Worm (Caenorhabditis elegans) whole organism, young adult: ENCODE measurements around the gene let-765.
A peak's percentile ranks its signal among the peaks of the same experiment; 100 is the strongest.

Source experiments
- B0019.2 ChIP-seq: fragments of 200-800 bp; sonication (Bioruptor generic); conservative IDR thresholded peaks from 2 replicates; pipeline ENCODE4 v1.3.6; 2022; ENCODE audit warnings: missing genetic modification reagents, missing genetic modification characterization, missing compliant biosample characterization
- B0035.1 ChIP-seq: sonication (generic microtip); optimal IDR thresholded peaks from 2 replicates; lab custom pipeline; 2016; ENCODE audit warnings: missing genetic modification characterization, mild to moderate bottlenecking, missing compliant biosample characterization, missing genotype, missing genetic modification reagents
- C06A6.2 ChIP-seq: fragments of 200-800 bp; sonication (Bioruptor generic); conservative IDR thresholded peaks from 2 replicates; pipeline ENCODE4 v1.3.6; 2022; ENCODE audit warnings: missing genetic modification characterization, missing compliant biosample characterization
- C17E4.6 ChIP-seq: fragments of 200-800 bp; sonication (Bioruptor generic); IDR thresholded peaks from 2 replicates; pipeline ENCODE4 v1.3.6; 2022; ENCODE audit warnings: missing genetic modification reagents, missing genetic modification characterization, missing compliant biosample characterization
- F10E7.11 ChIP-seq: sonication (generic microtip); optimal IDR thresholded peaks from 2 replicates; lab custom pipeline; 2017; ENCODE audit warnings: mild to moderate bottlenecking, missing genetic modification characterization, moderate library complexity, missing compliant biosample characterization
- F22D6.2 ChIP-seq: sonication (generic microtip); optimal IDR thresholded peaks from 2 replicates; lab custom pipeline; 2016; ENCODE audit warnings: mild to moderate bottlenecking, missing genetic modification characterization, missing compliant biosample characterization
- F33H1.4 ChIP-seq: fragments of 200-800 bp; sonication (Bioruptor generic); IDR thresholded peaks from 2 replicates; pipeline ENCODE4 v1.3.6; 2022; ENCODE audit warnings: missing genetic modification reagents, missing genetic modification characterization, missing compliant biosample characterization
- F55B11.4 ChIP-seq: sonication (generic microtip); optimal IDR thresholded peaks from 2 replicates; lab custom pipeline; 2016; ENCODE audit warnings: missing compliant biosample characterization, missing genetic modification characterization, borderline replicate concordance; ENCODE audit not compliant: insufficient read depth
- F57A8.1 ChIP-seq: fragments of 200-800 bp; sonication (Bioruptor generic); optimal IDR thresholded peaks from 2 replicates; lab custom pipeline; 2018; ENCODE audit warnings: mild to moderate bottlenecking, missing genetic modification characterization, moderate library complexity, missing compliant biosample characterization
- K12H6.12 ChIP-seq: fragments of 200-800 bp; sonication (Bioruptor generic); optimal IDR thresholded peaks from 2 replicates; lab custom pipeline; 2018; ENCODE audit warnings: mild to moderate bottlenecking, missing genetic modification characterization, missing compliant biosample characterization
- Y67H2A.10 ChIP-seq: fragments of 200-800 bp; sonication (Bioruptor generic); conservative IDR thresholded peaks from 2 replicates; pipeline ENCODE4 v1.3.6; 2022; ENCODE audit warnings: missing genetic modification reagents, missing genetic modification characterization, missing compliant biosample characterization
- ZK185.1 ChIP-seq: sonication (generic microtip); optimal IDR thresholded peaks from 2 replicates; lab custom pipeline; 2016; ENCODE audit warnings: mild to moderate bottlenecking, missing genetic modification characterization, missing compliant biosample characterization; ENCODE audit not compliant: poor library complexity, severe bottlenecking
- akir-1 ChIP-seq: fragments of 200-800 bp; sonication (Bioruptor generic); optimal IDR thresholded peaks from 2 replicates; lab custom pipeline; 2018; ENCODE audit warnings: mild to moderate bottlenecking, missing genetic modification characterization, moderate library complexity, missing compliant biosample characterization
- ama-1 ChIP-seq, 3 experiments: fragments of 150-350 bp in 1 of 3; sonication (generic microtip) in 2 of 3; optimal IDR thresholded peaks; 2 replicates each; lab custom pipeline; 2014 to 2018; ENCODE audit warnings: missing biosample characterization in 2 of 3, missing genetic modification characterization in 2 of 3, missing genetic modification reagents in 2 of 3
- aptf-3 ChIP-seq: fragments of 200-800 bp; sonication (Bioruptor generic); IDR thresholded peaks from 2 replicates; pipeline ENCODE4 v1.3.6; 2022; ENCODE audit warnings: missing genetic modification characterization, missing compliant biosample characterization
- athp-1 ChIP-seq: sonication (generic microtip); optimal IDR thresholded peaks from 2 replicates; lab custom pipeline; 2017; ENCODE audit warnings: mild to moderate bottlenecking, missing genetic modification characterization, missing compliant biosample characterization
- attf-3 ChIP-seq: fragments of 200-800 bp; sonication (Bioruptor generic); conservative IDR thresholded peaks from 2 replicates; pipeline ENCODE4 v1.3.6; 2022; ENCODE audit warnings: missing genetic modification reagents, missing genetic modification characterization, missing compliant biosample characterization
- attf-5 ChIP-seq: fragments of 200-800 bp; sonication (Bioruptor generic); optimal IDR thresholded peaks from 2 replicates; lab custom pipeline; 2018; ENCODE audit warnings: mild to moderate bottlenecking, missing genetic modification characterization, missing compliant biosample characterization
- bed-1 ChIP-seq: fragments of 200-800 bp; sonication (Bioruptor generic); IDR thresholded peaks from 2 replicates; pipeline ENCODE4 v1.3.6; 2022; ENCODE audit warnings: missing genetic modification reagents, missing genetic modification characterization, missing compliant biosample characterization
- cebp-1 ChIP-seq, 2 experiments: fragments of 200-800 bp in 1 of 2; sonication (Bioruptor generic) in 1 of 2; sonication (generic microtip) in 1 of 2; IDR thresholded peaks in 1 of 2; optimal IDR thresholded peaks in 1 of 2; 2 replicates each; pipeline versions ENCODE4 v1.3.6 to Lab custom; 2017 to 2022; ENCODE audit warnings: missing compliant biosample characterization in 2 of 2, missing genetic modification characterization in 2 of 2, mild to moderate bottlenecking in 1 of 2, missing genetic modification reagents in 1 of 2, moderate library complexity in 1 of 2
- cebp-2 ChIP-seq: fragments of 200-800 bp; sonication (Bioruptor generic); IDR thresholded peaks from 2 replicates; pipeline ENCODE4 v1.3.6; 2022; ENCODE audit warnings: missing genetic modification characterization, missing compliant biosample characterization
- ceh-100 ChIP-seq: fragments of 200-800 bp; sonication (Bioruptor generic); IDR thresholded peaks from 2 replicates; pipeline ENCODE4 v1.3.6; 2022; ENCODE audit warnings: missing genetic modification reagents, missing genetic modification characterization, missing compliant biosample characterization
- ceh-79 ChIP-seq: sonication (generic microtip); optimal IDR thresholded peaks from 2 replicates; lab custom pipeline; 2017; ENCODE audit warnings: mild to moderate bottlenecking, missing genetic modification characterization, missing compliant biosample characterization
- ceh-91 ChIP-seq: fragments of 200-800 bp; sonication (Bioruptor generic); IDR thresholded peaks from 2 replicates; pipeline ENCODE4 v1.3.6; 2022; ENCODE audit warnings: missing genetic modification reagents, missing genetic modification characterization, missing compliant biosample characterization
- dpl-1 ChIP-seq: fragments of 150-350 bp; optimal IDR thresholded peaks from 2 replicates; lab custom pipeline; 2014; ENCODE audit warnings: missing biosample characterization, missing genetic modification reagents, missing genetic modification characterization
- egl-18 ChIP-seq: fragments of 200-800 bp; sonication (Bioruptor generic); IDR thresholded peaks from 2 replicates; pipeline ENCODE4 v1.3.6; 2022; ENCODE audit warnings: missing genetic modification reagents, missing genetic modification characterization, missing compliant biosample characterization
- fkh-3 ChIP-seq: sonication (generic microtip); optimal IDR thresholded peaks from 2 replicates; lab custom pipeline; 2016; ENCODE audit warnings: mild to moderate bottlenecking, missing genetic modification characterization, missing compliant biosample characterization
- gei-17 ChIP-seq: fragments of 200-800 bp; sonication (Bioruptor generic); optimal IDR thresholded peaks from 2 replicates; lab custom pipeline; 2018; ENCODE audit warnings: mild to moderate bottlenecking, missing genetic modification characterization, missing compliant biosample characterization
- hsf-1 ChIP-seq: fragments of 200-800 bp; sonication (Bioruptor generic); IDR thresholded peaks from 2 replicates; pipeline ENCODE4 v1.3.6; 2022; ENCODE audit warnings: missing genetic modification reagents, missing genetic modification characterization, missing compliant biosample characterization
- let-607 ChIP-seq, 2 experiments: fragments of 200-800 bp in 1 of 2; sonication (Bioruptor generic) in 1 of 2; sonication (generic microtip) in 1 of 2; optimal IDR thresholded peaks; 2 replicates each; lab custom pipeline; 2016 to 2018; ENCODE audit warnings: mild to moderate bottlenecking in 2 of 2, missing compliant biosample characterization in 2 of 2, missing genetic modification characterization in 2 of 2, moderate library complexity in 2 of 2, missing genotype in 1 of 2
- lin-26 ChIP-seq: fragments of 200-800 bp; sonication (Bioruptor generic); IDR thresholded peaks from 2 replicates; pipeline ENCODE4 v1.3.6; 2022; ENCODE audit warnings: missing genetic modification reagents, missing genetic modification characterization, missing compliant biosample characterization
- lin-54 ChIP-seq: fragments of 200-800 bp; sonication (Bioruptor generic); optimal IDR thresholded peaks from 2 replicates; lab custom pipeline; 2018; ENCODE audit warnings: mild to moderate bottlenecking, missing genetic modification characterization, missing compliant biosample characterization
- lir-1 ChIP-seq: fragments of 200-800 bp; sonication (Bioruptor generic); conservative IDR thresholded peaks from 2 replicates; pipeline ENCODE4 v1.3.6; 2022; ENCODE audit warnings: missing genetic modification reagents, missing genetic modification characterization, missing compliant biosample characterization
- mcd-1 ChIP-seq: fragments of 200-800 bp; sonication (Bioruptor generic); IDR thresholded peaks from 2 replicates; pipeline ENCODE4 v1.3.6; 2022; ENCODE audit warnings: missing genetic modification reagents, missing genetic modification characterization, missing compliant biosample characterization
- mxl-1 ChIP-seq: sonication (generic microtip); optimal IDR thresholded peaks from 2 replicates; lab custom pipeline; 2016; ENCODE audit warnings: missing genetic modification characterization, missing compliant biosample characterization
- nfya-2 ChIP-seq: fragments of 200-800 bp; sonication (Bioruptor generic); IDR thresholded peaks from 2 replicates; pipeline ENCODE4 v1.3.6; 2022; ENCODE audit warnings: missing genetic modification reagents, missing genetic modification characterization, missing compliant biosample characterization
- nhr-90 ChIP-seq: sonication (generic microtip); optimal IDR thresholded peaks from 2 replicates; lab custom pipeline; 2016; ENCODE audit warnings: missing genotype, mild to moderate bottlenecking, missing genetic modification characterization, missing compliant biosample characterization
- pbrm-1 ChIP-seq: fragments of 200-800 bp; sonication (Bioruptor generic); IDR thresholded peaks from 2 replicates; pipeline ENCODE4 v1.3.6; 2022; ENCODE audit warnings: missing genetic modification reagents, missing genetic modification characterization, missing compliant biosample characterization
- rcor-1 ChIP-seq: fragments of 200-800 bp; sonication (Bioruptor generic); IDR thresholded peaks from 2 replicates; pipeline ENCODE4 v1.3.6; 2022; ENCODE audit warnings: missing genetic modification reagents, missing genetic modification characterization, missing compliant biosample characterization
- repo-1 ChIP-seq: sonication (generic microtip); optimal IDR thresholded peaks from 2 replicates; lab custom pipeline; 2017; ENCODE audit warnings: mild to moderate bottlenecking, missing genetic modification characterization, missing compliant biosample characterization
- snpc-1.3 ChIP-seq: sonication (generic microtip); optimal IDR thresholded peaks from 2 replicates; lab custom pipeline; 2017; ENCODE audit warnings: missing genetic modification characterization, mild to moderate bottlenecking, missing compliant biosample characterization, antibody characterized with exemption, moderate library complexity, missing genotype, missing genetic modification reagents; ENCODE audit not compliant: insufficient read depth
- somi-1 ChIP-seq: fragments of 200-800 bp; sonication (Bioruptor generic); optimal IDR thresholded peaks from 2 replicates; lab custom pipeline; 2018; ENCODE audit warnings: mild to moderate bottlenecking, missing genetic modification characterization, missing compliant biosample characterization
- tbx-9 ChIP-seq: sonication (generic microtip); optimal IDR thresholded peaks from 2 replicates; lab custom pipeline; 2016; ENCODE audit warnings: borderline replicate concordance, missing genetic modification characterization, inconsistent platforms, missing compliant biosample characterization
- xnd-1 ChIP-seq: sonication (generic microtip); optimal IDR thresholded peaks from 2 replicates; lab custom pipeline; 2016; ENCODE audit warnings: missing genotype, missing genetic modification reagents, missing genetic modification characterization, missing compliant biosample characterization
- zim-3 ChIP-seq: sonication (generic microtip); optimal IDR thresholded peaks from 2 replicates; lab custom pipeline; 2017; ENCODE audit warnings: mild to moderate bottlenecking, missing genetic modification characterization, moderate library complexity, missing compliant biosample characterization
- ztf-18 ChIP-seq: sonication (generic microtip); optimal IDR thresholded peaks from 2 replicates; lab custom pipeline; 2016; ENCODE audit warnings: missing genotype, mild to moderate bottlenecking, missing genetic modification characterization, missing compliant biosample characterization
- ztf-25 ChIP-seq: fragments of 200-800 bp; sonication (Bioruptor generic); IDR thresholded peaks from 2 replicates; pipeline ENCODE4 v1.3.6; 2022; ENCODE audit warnings: missing genetic modification reagents, missing genetic modification characterization, missing compliant biosample characterization
- ztf-3 ChIP-seq: fragments of 200-800 bp; sonication (Bioruptor generic); optimal IDR thresholded peaks from 2 replicates; lab custom pipeline; 2018; ENCODE audit warnings: mild to moderate bottlenecking, missing genetic modification characterization, missing compliant biosample characterization

let-765 gene

DNA sequence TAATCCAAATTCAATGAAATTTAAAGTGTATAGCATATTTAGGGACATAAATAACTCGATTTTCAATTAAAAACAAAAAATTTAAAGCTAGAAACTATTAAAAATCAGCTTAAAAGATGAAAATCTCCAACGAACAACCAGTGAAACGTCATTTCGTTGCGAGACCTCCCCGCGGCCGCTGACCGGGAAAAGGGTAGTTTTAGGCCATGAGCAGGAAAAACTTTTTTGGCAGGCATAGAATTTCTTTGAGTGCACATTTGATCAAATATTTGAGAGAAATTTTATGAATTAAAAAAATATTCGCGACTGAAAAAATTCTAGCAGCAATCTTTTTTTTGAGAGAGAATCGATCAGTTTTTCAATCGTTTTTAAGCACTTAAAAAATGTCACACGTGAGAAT lies 24.3 kb upstream of the let-765 start (continued):
- TF ChIP-seq ZK185.1 (tag; lab: Kevin White, UChicago) (no peak), ztf-3 (no peak), tbx-9 (no peak), mcd-1 (GFP tag; lab: Robert Waterston, UW) (peak; percentile 59), akir-1 (GFP tag; lab: Kevin White, UChicago) (no peak), repo-1 (no peak), rcor-1 (GFP tag; lab: Robert Waterston, UW) (no peak), K12H6.12 (tag; lab: Kevin White, UChicago) (no peak), lir-1 (GFP tag; lab: Robert Waterston, UW) (no peak), cebp-1 (GFP tag; IDR thresholded peaks at IDR 0.05; lab: Robert Waterston, UW) (no peak), cebp-1 (tag; optimal IDR thresholded peaks at IDR 0.05; lab: Kevin White, UChicago) (peak; percentile 36), pbrm-1 (GFP tag; lab: Robert Waterston, UW) (no peak), B0035.1 (no peak), ztf-25 (GFP tag; lab: Robert Waterston, UW) (peak; percentile 55; the same call in 1 of the 2 replicates), Y67H2A.10 (GFP tag; lab: Robert Waterston, UW) (no peak), ama-1 (optimal IDR thresholded peaks at IDR 0.05; lab: Kevin White, UChicago) (no peak), ama-1 (GFP tag; optimal IDR thresholded peaks at IDR 0.05; lab: Kevin White, UChicago) (no peak), nfya-2 (GFP tag; lab: Robert Waterston, UW) (no peak), F10E7.11 (tag; lab: Kevin White, UChicago) (no peak), ceh-91 (0 out of 2 replicates have a peak, but pooled peaks have one; percentile 28), F22D6.2 (tag; lab: Kevin White, UChicago) (no peak), ceh-100 (GFP tag; lab: Robert Waterston, UW) (peak; percentile 34; the same call in 1 of the 2 replicates), hsf-1 (GFP tag; lab: Robert Waterston, UW) (no peak), ceh-79 (tag; lab: Kevin White, UChicago) (no peak), C06A6.2 (GFP tag; lab: Robert Waterston, UW) (no peak), athp-1 (tag; lab: Kevin White, UChicago) (no peak), F55B11.4 (tag; lab: Kevin White, UChicago) (no peak), lin-26 (no peak), F57A8.1 (GFP tag; lab: Kevin White, UChicago) (no peak), C17E4.6 (no peak), bed-1 (GFP tag; lab: Robert Waterston, UW) (no peak), ztf-18 (tag; lab: Kevin White, UChicago) (peak; percentile 12), attf-5 (peak; percentile 72), lin-54 (no peak), xnd-1 (tag; lab: Kevin White, UChicago) (peak; percentile 59), aptf-3 (no peak), dpl-1 (GFP tag; lab: Kevin White, UChicago) (no peak), gei-17 (no peak), F33H1.4 (GFP tag; lab: Robert Waterston, UW) (peak; percentile 77), attf-3 (GFP tag; lab: Robert Waterston, UW) (no peak), egl-18 (GFP tag; lab: Robert Waterston, UW) (no peak), fkh-3 (no peak), snpc-1.3 (tag; lab: Kevin White, UChicago) (no peak), cebp-2 (GFP tag; lab: Robert Waterston, UW) (no peak), B0019.2 (GFP tag; lab: Robert Waterston, UW) (no peak), nhr-90 (tag; lab: Kevin White, UChicago) (no peak), somi-1 (GFP tag; lab: Kevin White, UChicago) (no peak), zim-3 (tag; lab: Kevin White, UChicago) (no peak), let-607 (tag; optimal IDR thresholded peaks at IDR 0.05; lab: Kevin White, UChicago) (peak; percentile 85 to 91), mxl-1 (tag; lab: Kevin White, UChicago) (no peak)
